Fruit fly (Drosophila melanogaster): ENCODE results near the gene CG31373.

DNA sequence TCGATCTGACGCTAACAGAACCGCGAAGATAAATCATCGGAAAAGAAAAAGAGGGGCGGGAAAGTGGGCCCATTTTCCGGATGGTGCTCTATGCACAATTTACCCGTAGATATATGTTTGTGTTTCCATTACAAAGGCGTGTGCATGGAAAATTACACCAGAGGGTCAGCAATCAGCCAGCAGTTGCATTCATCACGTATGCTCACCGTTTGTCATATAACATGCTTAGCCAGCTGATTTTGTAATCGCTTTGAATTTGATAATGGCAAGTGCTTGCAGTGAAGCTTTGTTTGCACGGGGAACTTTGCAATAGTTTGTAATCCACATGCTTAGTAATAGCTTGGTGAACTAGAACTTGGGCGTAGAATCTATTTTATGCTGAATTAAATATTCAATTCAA is 29.3 kb downstream of the CG31373 start:
- no peak for TF ChIP-seq CG8478 (optimal IDR thresholded peaks at IDR 0.05)
- TF ChIP-seq CTCF (optimal IDR thresholded peaks at IDR 0.05), result no peak
